Worm (Caenorhabditis elegans): ENCODE results near the gene Y38F1A.7.

The Y38F1A.7 gene

DNA sequence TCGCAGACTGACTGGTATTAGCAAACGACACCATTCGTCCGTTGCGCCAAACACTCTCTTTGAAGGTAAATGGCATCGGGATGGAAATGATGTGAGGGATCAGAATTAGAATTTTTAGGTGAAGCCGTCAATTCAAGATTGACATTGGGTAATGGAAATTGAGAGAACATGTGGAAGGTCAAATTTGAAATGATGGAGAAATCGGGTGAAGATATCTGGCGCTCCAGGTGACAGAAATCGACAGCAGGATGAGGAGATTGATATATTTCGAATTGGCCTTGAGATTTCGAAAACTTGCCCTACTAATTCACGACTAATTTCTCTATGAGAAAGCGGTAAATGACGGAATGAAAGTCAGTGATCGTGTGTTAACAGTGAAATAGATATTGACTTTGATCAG, 25.0 kb upstream of the Y38F1A.7 start:
- no peak for TF ChIP-seq blmp-1 (tag; optimal IDR thresholded peaks at IDR 0.05)
- no peak for TF ChIP-seq sem-2 (GFP tag; optimal IDR thresholded peaks at IDR 0.05)
- no peak for TF ChIP-seq sptf-1 (tag; optimal IDR thresholded peaks at IDR 0.05)
- TF ChIP-seq hlh-1 (tag; optimal IDR thresholded peaks at IDR 0.05), result no peak
- no peak for TF ChIP-seq mab-5 (tag; optimal IDR thresholded peaks at IDR 0.05)
- no peak for TF ChIP-seq pha-4 (tag; optimal IDR thresholded peaks at IDR 0.05)
- TF ChIP-seq lin-13 (tag; optimal IDR thresholded peaks at IDR 0.05), result no peak
- no peak for TF ChIP-seq ceh-83 (GFP tag; optimal IDR thresholded peaks at IDR 0.05)
- no peak for TF ChIP-seq ces-1 (GFP tag; optimal IDR thresholded peaks at IDR 0.05)
- no peak for TF ChIP-seq elt-1 (tag; optimal IDR thresholded peaks at IDR 0.05; ENCODE audit: borderline replicate concordance, insufficient read depth)
- TF ChIP-seq drap-1 (GFP tag; optimal IDR thresholded peaks at IDR 0.05), result no peak
- TF ChIP-seq mls-2 (tag; optimal IDR thresholded peaks at IDR 0.05), result no peak
- TF ChIP-seq ceh-39 (tag; optimal IDR thresholded peaks at IDR 0.05), result no peak
- no peak for TF ChIP-seq nhr-237 (tag; optimal IDR thresholded peaks at IDR 0.05)
- TF ChIP-seq M03D4.4 (tag; optimal IDR thresholded peaks at IDR 0.05), result no peak

DNA sequence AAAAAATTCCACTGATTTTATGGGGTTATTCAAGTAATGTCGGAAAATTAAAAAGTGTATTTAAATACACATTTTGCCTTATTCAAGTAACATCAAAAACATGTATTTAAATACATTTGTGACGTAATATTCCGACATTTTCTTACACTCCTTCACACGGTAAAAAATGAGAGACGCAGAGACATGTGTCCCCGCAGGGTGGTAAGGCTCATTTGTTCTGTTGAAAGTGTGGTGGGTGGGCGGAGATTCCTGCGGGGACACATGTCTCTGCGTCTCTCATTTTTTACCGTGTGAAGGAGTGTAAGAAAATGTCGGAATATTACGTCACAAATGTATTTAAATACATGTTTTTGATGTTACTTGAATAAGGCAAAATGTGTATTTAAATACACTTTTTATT, 18.8 kb upstream of the Y38F1A.7 start:
- TF ChIP-seq ces-1 (GFP tag; optimal IDR thresholded peaks at IDR 0.05) (peak; percentile 5), lsy-2 (tag; optimal IDR thresholded peaks at IDR 0.05) (peak; percentile 2)

ce11 chrII:13013966-13014365, 16.4 kb upstream of the Y38F1A.7 start, which contains the start of gene F18A11.5:
F18A11.5 (minus strand) TSS chrII:13014286.
- TF ChIP-seq ham-2 (GFP tag; optimal IDR thresholded peaks at IDR 0.05) (no peak), nhr-76 (tag; optimal IDR thresholded peaks at IDR 0.05) (no peak), ceh-43 (GFP tag; optimal IDR thresholded peaks at IDR 0.05) (no peak), nhr-12 (tag; optimal IDR thresholded peaks at IDR 0.05) (no peak), blmp-1 (tag; optimal IDR thresholded peaks at IDR 0.05) (no peak), unc-39 (tag; optimal IDR thresholded peaks at IDR 0.05) (no peak), mep-1 (tag; optimal IDR thresholded peaks at IDR 0.05) (no peak), M03D4.4 (tag; optimal IDR thresholded peaks at IDR 0.05) (no peak), sptf-1 (tag; optimal IDR thresholded peaks at IDR 0.05) (no peak), mls-2 (tag; optimal IDR thresholded peaks at IDR 0.05) (no peak), sem-2 (GFP tag; optimal IDR thresholded peaks at IDR 0.05) (no peak), nhr-28 (tag; optimal IDR thresholded peaks at IDR 0.05) (no peak), lin-32 (GFP tag; optimal IDR thresholded peaks at IDR 0.05) (no peak), nhr-2 (tag; optimal IDR thresholded peaks at IDR 0.05) (no peak), drap-1 (GFP tag; optimal IDR thresholded peaks at IDR 0.05) (no peak), nhr-237 (tag; optimal IDR thresholded peaks at IDR 0.05) (no peak), flh-1 (GFP tag; optimal IDR thresholded peaks at IDR 0.05) (no peak), lin-13 (tag; optimal IDR thresholded peaks at IDR 0.05) (no peak), cnd-1 (tag; optimal IDR thresholded peaks at IDR 0.05) (no peak)

ce11 chrII:13012684-13013083, 15.1 kb upstream of the Y38F1A.7 start:
- TF ChIP-seq nhr-2 (tag; optimal IDR thresholded peaks at IDR 0.05) (no peak), zip-8 (tag; optimal IDR thresholded peaks at IDR 0.05) (peak; percentile 46)

DNA sequence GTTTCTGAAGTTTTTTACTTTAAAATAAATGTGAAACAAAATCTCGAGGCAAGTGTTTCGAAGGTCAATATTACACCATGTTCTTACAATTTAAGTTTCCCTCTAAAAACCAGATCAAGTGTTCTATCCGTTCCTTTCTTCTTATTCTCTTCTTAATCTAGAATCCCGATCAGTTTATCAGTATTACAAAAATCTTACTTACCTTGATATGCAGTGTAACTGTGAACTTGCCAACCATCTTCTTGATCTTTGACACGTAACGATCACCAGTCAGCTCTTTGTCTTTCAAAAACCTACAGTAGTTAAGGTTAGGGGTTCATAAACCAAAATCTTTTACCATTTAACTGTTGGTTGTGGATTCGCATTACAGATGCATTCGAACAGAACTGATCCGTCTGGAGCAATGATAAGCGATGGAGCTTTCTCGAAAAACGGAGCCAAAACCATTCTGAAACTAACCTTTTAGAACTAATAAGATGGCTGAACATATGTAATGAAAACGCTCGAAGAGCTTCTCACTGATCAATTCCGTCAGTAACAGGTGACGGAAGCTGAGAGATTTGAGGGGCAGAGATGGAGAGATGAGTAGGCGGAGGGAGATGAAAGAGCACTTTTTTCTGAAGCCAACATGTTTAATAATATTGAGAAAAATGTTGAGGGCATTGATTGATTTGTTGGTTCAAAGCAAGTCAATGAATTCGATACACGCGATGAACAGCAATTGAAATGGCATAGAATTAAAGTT, 10.3 kb upstream of the Y38F1A.7 start, which contains the start of gene oig-2:
Gene oig-2 (minus strand): TSS at position 448 of the 745 bp plus-strand sequence.
- TF ChIP-seq unc-120 (tag; optimal IDR thresholded peaks at IDR 0.05; ENCODE audit: poor library complexity, severe bottlenecking) (peak; percentile 17), lin-32 (GFP tag; optimal IDR thresholded peaks at IDR 0.05) (no peak), unc-62 (GFP tag; optimal IDR thresholded peaks at IDR 0.05) (peak; percentile 6), ceh-43 (GFP tag; optimal IDR thresholded peaks at IDR 0.05) (no peak), M03D4.4 (tag; optimal IDR thresholded peaks at IDR 0.05) (no peak), nhr-28 (tag; optimal IDR thresholded peaks at IDR 0.05) (no peak), ceh-39 (tag; optimal IDR thresholded peaks at IDR 0.05) (no peak), sptf-1 (tag; optimal IDR thresholded peaks at IDR 0.05) (no peak), ceh-83 (GFP tag; optimal IDR thresholded peaks at IDR 0.05) (no peak), drap-1 (GFP tag; optimal IDR thresholded peaks at IDR 0.05) (no peak), pha-4 (tag; optimal IDR thresholded peaks at IDR 0.05) (no peak), blmp-1 (tag; optimal IDR thresholded peaks at IDR 0.05) (no peak), snpc-4 (tag; optimal IDR thresholded peaks at IDR 0.05) (no peak), lsy-2 (tag; optimal IDR thresholded peaks at IDR 0.05) (no peak), nhr-2 (tag; optimal IDR thresholded peaks at IDR 0.05) (no peak), tbx-8 (GFP tag; optimal IDR thresholded peaks at IDR 0.05) (no peak), hlh-1 (tag; optimal IDR thresholded peaks at IDR 0.05) (peak; percentile 91), bed-3 (GFP tag; optimal IDR thresholded peaks at IDR 0.05) (no peak), nhr-237 (tag; optimal IDR thresholded peaks at IDR 0.05) (no peak), mab-5 (tag; optimal IDR thresholded peaks at IDR 0.05) (no peak)

Measured in whole organism, mixed stage, embryonic.